Fruit fly (Drosophila melanogaster) whole organism, adult: ENCODE results near the gene Alg2.

Experiments used
- CG11617 ChIP-seq: fragments of 200-800 bp; sonication (Bioruptor generic); optimal IDR thresholded peaks from 2 replicates; lab custom pipeline; 2017; ENCODE audit warnings: mild to moderate bottlenecking, missing biosample characterization, missing genetic modification reagents, missing genetic modification characterization
- Crg-1 ChIP-seq: fragments of 200-800 bp; sonication (Bioruptor generic); optimal IDR thresholded peaks from 2 replicates; lab custom pipeline; 2016; ENCODE audit warnings: missing biosample characterization, missing genetic modification characterization
- Hr96 ChIP-seq: fragments of 200-800 bp; sonication (Bioruptor generic); optimal IDR thresholded peaks from 2 replicates; lab custom pipeline; 2016; ENCODE audit warnings: missing biosample characterization, missing genetic modification characterization
- Mnt ChIP-seq: fragments of 200-800 bp; sonication (Bioruptor generic); optimal IDR thresholded peaks from 2 replicates; lab custom pipeline; 2016; ENCODE audit warnings: missing biosample characterization, mild to moderate bottlenecking, missing genetic modification characterization
- bab1 ChIP-seq: fragments of 200-800 bp; sonication (Bioruptor generic); optimal IDR thresholded peaks from 3 replicates; lab custom pipeline; 2019; ENCODE audit warnings: missing biosample characterization, mild to moderate bottlenecking, missing genetic modification characterization, moderate library complexity
- cic ChIP-seq: fragments of 200-800 bp; sonication (Bioruptor generic); optimal IDR thresholded peaks from 2 replicates; lab custom pipeline; 2017; ENCODE audit warnings: missing biosample characterization, mild to moderate bottlenecking, missing genetic modification characterization, moderate library complexity
- cnc ChIP-seq, 2 experiments: fragments of >200 bp; optimal IDR thresholded peaks; 2 replicates each; lab custom pipeline; 2017
- toe ChIP-seq: fragments of 200-800 bp; sonication (Bioruptor generic); optimal IDR thresholded peaks from 2 replicates; lab custom pipeline; 2016; ENCODE audit warnings: missing biosample characterization, missing genetic modification characterization

DNA sequence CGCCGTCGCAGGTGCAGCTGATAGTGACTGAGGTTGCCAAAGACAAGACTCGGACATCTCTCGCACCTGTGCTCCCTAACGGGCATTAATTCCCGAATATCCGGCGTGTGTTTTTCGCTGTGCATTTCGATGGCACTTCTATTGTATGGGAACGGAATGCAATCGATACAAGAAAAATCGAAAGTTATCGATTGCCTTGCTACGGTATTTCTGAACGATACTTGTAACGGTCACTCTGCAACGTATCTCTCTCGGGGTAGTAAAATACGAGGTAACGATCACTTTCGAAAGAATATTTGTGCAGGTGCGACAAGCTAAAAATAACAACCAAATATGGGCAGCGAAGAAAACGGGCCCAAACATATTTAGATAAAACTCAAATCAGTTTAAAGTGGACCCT, 21.3 kb downstream of the Alg2 start, which contains the start of gene CG32280:
- TF ChIP-seq cnc (optimal IDR thresholded peaks at IDR 0.05; lab: Kevin White, UChicago), result no peak
- TF ChIP-seq bab1 (GFP tag; lab: Kevin White, UChicago), result peak; percentile 60
- peak; percentile 19 for TF ChIP-seq CG11617 (GFP tag; lab: Kevin White, UChicago)
- peak; percentile 30 for TF ChIP-seq Mnt (GFP tag; lab: Kevin White, UChicago)
- TF ChIP-seq Hr96, result no peak
- no peak for TF ChIP-seq toe (GFP tag; lab: Kevin White, UChicago)
- TF ChIP-seq cic, result peak; percentile 17
- peak; percentile 57 for TF ChIP-seq Crg-1 (GFP tag; lab: Kevin White, UChicago)
